Worm (Caenorhabditis elegans) whole organism, L1 larva: ENCODE results near the gene F28C6.9.

Experiments used
- ama-1 ChIP-seq: fragments of 150-350 bp; optimal IDR thresholded peaks from 2 replicates; lab custom pipeline; 2014
- ceh-82 ChIP-seq, 3 experiments: fragments of 150-350 bp in 1 of 3; sonication (generic microtip) in 2 of 3; optimal IDR thresholded peaks; 2 replicates each; lab custom pipeline; 2014 to 2017; ENCODE audit warnings: missing biosample characterization in 3 of 3, missing genetic modification characterization in 3 of 3
- elt-3 ChIP-seq, 6 experiments: fragments of 150-350 bp in 1 of 6; sonication (generic microtip); optimal IDR thresholded peaks; 2 replicates each; lab custom pipeline; 2017 to 2018; ENCODE audit warnings: missing biosample characterization in 6 of 6, missing genetic modification characterization in 6 of 6, inconsistent platforms in 1 of 6
- fkh-10 ChIP-seq: sonication (generic microtip); optimal IDR thresholded peaks from 2 replicates; lab custom pipeline; 2017; ENCODE audit warnings: missing biosample characterization, missing genetic modification reagents, missing genetic modification characterization
- lin-35 ChIP-seq, 2 experiments: fragments of 150-350 bp; optimal IDR thresholded peaks; 2 replicates each; lab custom pipeline; 2014; ENCODE audit warnings: missing biosample characterization in 2 of 2, missing genetic modification characterization in 2 of 2, missing genetic modification reagents in 2 of 2
- mep-1 ChIP-seq: fragments of 150-350 bp; optimal IDR thresholded peaks from 2 replicates; lab custom pipeline; 2014; ENCODE audit warnings: missing biosample characterization, missing genetic modification characterization
- nhr-12 ChIP-seq: sonication (generic microtip); optimal IDR thresholded peaks from 2 replicates; lab custom pipeline; 2017; ENCODE audit warnings: missing biosample characterization, missing genetic modification characterization
- nhr-19 ChIP-seq: fragments of 200-800 bp; sonication (Bioruptor generic); conservative IDR thresholded peaks from 2 replicates; pipeline ENCODE4 v1.3.6; 2022; ENCODE audit warnings: missing genetic modification characterization, missing compliant biosample characterization
- nhr-28 ChIP-seq: fragments of 150-350 bp; optimal IDR thresholded peaks from 2 replicates; lab custom pipeline; 2014; ENCODE audit warnings: missing biosample characterization, missing genetic modification characterization
- snpc-4 ChIP-seq: fragments of 150-350 bp; optimal IDR thresholded peaks from 2 replicates; lab custom pipeline; 2014; ENCODE audit warnings: missing biosample characterization, missing genetic modification characterization
- tlp-1 ChIP-seq: fragments of 150-350 bp; optimal IDR thresholded peaks from 2 replicates; lab custom pipeline; 2014; ENCODE audit warnings: missing biosample characterization, missing genetic modification characterization
- ztf-11 ChIP-seq, 2 experiments: sonication (generic microtip); optimal IDR thresholded peaks; 2 replicates each; lab custom pipeline; 2016 to 2017; ENCODE audit warnings: missing genetic modification characterization in 2 of 2, missing biosample characterization in 1 of 2, missing compliant biosample characterization in 1 of 2

DNA sequence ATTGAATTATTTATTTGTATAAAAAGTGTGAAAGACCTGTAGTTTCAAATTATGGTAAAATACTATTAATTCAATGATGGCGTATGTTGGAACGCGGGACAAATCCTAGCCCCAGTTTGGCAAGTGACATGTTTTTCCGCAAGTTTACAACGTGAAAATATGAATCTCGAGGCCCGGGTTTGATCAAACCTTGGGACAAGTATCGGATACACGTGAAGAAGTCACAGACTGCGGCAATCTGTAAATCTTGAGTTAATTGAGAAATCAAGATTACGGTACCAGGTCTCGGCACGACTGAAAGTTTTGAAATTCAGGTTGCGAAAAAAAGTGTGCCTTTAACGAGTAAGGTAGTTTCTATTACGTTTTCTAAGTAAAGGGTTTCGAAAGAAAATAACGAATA, 26.9 kb downstream of the F28C6.9 start:
- TF ChIP-seq ama-1 (no peak), nhr-12 (tag; lab: Kevin White, UChicago) (no peak), ztf-11 (tag; optimal IDR thresholded peaks at IDR 0.05; lab: Kevin White, UChicago) (no peak), mep-1 (no peak), snpc-4 (tag; lab: Kevin White, UChicago) (no peak), nhr-19 (no peak), ceh-82 (tag; optimal IDR thresholded peaks at IDR 0.05; lab: Kevin White, UChicago) (no peak), nhr-28 (tag; lab: Kevin White, UChicago) (no peak), fkh-10 (no peak), tlp-1 (tag; lab: Kevin White, UChicago) (no peak), elt-3 (tag; optimal IDR thresholded peaks at IDR 0.05; lab: Kevin White, UChicago) (no peak), lin-35 (GFP tag; optimal IDR thresholded peaks at IDR 0.05; lab: Kevin White, UChicago) (no peak)
